Fruit fly (Drosophila melanogaster) whole organism, wandering third instar larva: ENCODE measurements around the gene betaTub65B.

Experiments
- CG32264 ChIP-seq: fragments of 200-800 bp; sonication (Bioruptor generic); optimal IDR thresholded peaks from 2 replicates; lab custom pipeline; 2016; ENCODE audit warnings: missing biosample characterization, missing genetic modification characterization
- CG9705 ChIP-seq: fragments of 200-800 bp; sonication (Bioruptor generic); optimal IDR thresholded peaks from 2 replicates; lab custom pipeline; 2018; ENCODE audit warnings: missing biosample characterization, mild to moderate bottlenecking, missing genetic modification characterization
- CrebA ChIP-seq: fragments of 200-800 bp; sonication (Bioruptor generic); optimal IDR thresholded peaks from 2 replicates; lab custom pipeline; 2016; ENCODE audit warnings: missing biosample characterization, mild to moderate bottlenecking, missing genetic modification characterization, borderline replicate concordance
- Dfd ChIP-seq: fragments of >200 bp; optimal IDR thresholded peaks from 2 replicates; lab custom pipeline; 2017; ENCODE audit warnings: missing biosample characterization, missing genetic modification characterization
- Dif ChIP-seq: fragments of 200-275, 200-300 bp; sonication (Bioruptor generic); optimal IDR thresholded peaks from 2 replicates; lab custom pipeline; 2018; ENCODE audit warnings: missing biosample characterization, missing genetic modification characterization; ENCODE audit not compliant: partially characterized antibody
- GATAd ChIP-seq: sonication (Bioruptor generic); optimal IDR thresholded peaks from 2 replicates; lab custom pipeline; 2016; ENCODE audit warnings: missing biosample characterization, missing genetic modification characterization
- HLH106 ChIP-seq: fragments of 200-800 bp; optimal IDR thresholded peaks from 3 replicates; lab custom pipeline; 2019; ENCODE audit warnings: missing biosample characterization, mild to moderate bottlenecking, missing genetic modification characterization, moderate library complexity
- Hnf4 ChIP-seq: fragments of 200-800 bp; sonication (Bioruptor generic); optimal IDR thresholded peaks from 2 replicates; lab custom pipeline; 2016; ENCODE audit warnings: missing biosample characterization, mild to moderate bottlenecking, missing genetic modification characterization
- Hr78 ChIP-seq: fragments of >200 bp; optimal IDR thresholded peaks from 2 replicates; lab custom pipeline; 2017; ENCODE audit warnings: missing biosample characterization, missing genetic modification characterization
- Hr83 ChIP-seq: fragments of 200-300 bp; sonication (Bioruptor generic); optimal IDR thresholded peaks from 2 replicates; lab custom pipeline; 2016; ENCODE audit warnings: missing biosample characterization, mild to moderate bottlenecking, missing genetic modification characterization, moderate library complexity; ENCODE audit not compliant: poor library complexity, severe bottlenecking
- Jra ChIP-seq: sonication (Bioruptor generic); optimal IDR thresholded peaks from 2 replicates; lab custom pipeline; 2016; ENCODE audit warnings: missing biosample characterization, missing genetic modification characterization
- Mio ChIP-seq: sonication (Bioruptor generic); optimal IDR thresholded peaks from 2 replicates; lab custom pipeline; 2016; ENCODE audit warnings: missing biosample characterization, missing genetic modification characterization
- Myc ChIP-seq: fragments of >200 bp; optimal IDR thresholded peaks from 2 replicates; lab custom pipeline; 2017
- N ChIP-seq: fragments of >200 bp; optimal IDR thresholded peaks from 2 replicates; lab custom pipeline; 2018; ENCODE audit warnings: missing biosample characterization, missing external identifiers, missing genetic modification characterization
- OdsH ChIP-seq: fragments of 200-800 bp; sonication (Bioruptor generic); optimal IDR thresholded peaks from 2 replicates; lab custom pipeline; 2016; ENCODE audit warnings: missing biosample characterization, mild to moderate bottlenecking, missing genetic modification characterization
- Sp1 ChIP-seq: fragments of 200-800 bp; sonication (Bioruptor generic); optimal IDR thresholded peaks from 3 replicates; lab custom pipeline; 2019; ENCODE audit warnings: missing biosample characterization, mild to moderate bottlenecking, missing genetic modification characterization, moderate library complexity
- Vsx2 ChIP-seq: fragments of 200-300, 225-300 bp; sonication (Bioruptor generic); optimal IDR thresholded peaks from 2 replicates; lab custom pipeline; 2018; ENCODE audit warnings: missing biosample characterization, missing genetic modification characterization; ENCODE audit not compliant: partially characterized antibody
- br ChIP-seq: fragments of 200-800 bp; sonication (Bioruptor generic); optimal IDR thresholded peaks from 2 replicates; lab custom pipeline; 2016; ENCODE audit warnings: missing biosample characterization, missing genetic modification characterization
- brk ChIP-seq: fragments of 200-800 bp; sonication (Bioruptor generic); optimal IDR thresholded peaks from 2 replicates; lab custom pipeline; 2016; ENCODE audit warnings: missing biosample characterization, mild to moderate bottlenecking, missing genetic modification characterization
- dl ChIP-seq, 2 experiments: fragments of 175-275, 200-275 bp in 1 of 2; fragments of 200-275 bp in 1 of 2; sonication (Bioruptor generic); optimal IDR thresholded peaks; lab custom pipeline; 2018; ENCODE audit warnings: mild to moderate bottlenecking in 2 of 2, missing biosample characterization in 2 of 2, missing genetic modification characterization in 2 of 2, moderate library complexity in 2 of 2; ENCODE audit not compliant: partially characterized antibody in 2 of 2, insufficient read depth in 1 of 2
- dmrt93B ChIP-seq: fragments of 200-800 bp; sonication (Bioruptor generic); optimal IDR thresholded peaks from 2 replicates; lab custom pipeline; 2018; ENCODE audit warnings: missing biosample characterization, mild to moderate bottlenecking, missing genetic modification characterization
- dsf ChIP-seq: sonication (Bioruptor generic); optimal IDR thresholded peaks from 2 replicates; lab custom pipeline; 2016; ENCODE audit warnings: missing biosample characterization, missing genetic modification characterization, borderline replicate concordance
- ey ChIP-seq: fragments of 200-800 bp; sonication (Bioruptor generic); optimal IDR thresholded peaks from 2 replicates; lab custom pipeline; 2016; ENCODE audit warnings: missing biosample characterization, missing genetic modification characterization
- foxo ChIP-seq, 2 experiments: fragments of 200-800 bp; sonication (Bioruptor generic); optimal IDR thresholded peaks; 2 replicates in 1 of 2; 3 replicates in 1 of 2; lab custom pipeline; 2016 to 2017; ENCODE audit warnings: missing biosample characterization in 2 of 2, missing genetic modification characterization in 2 of 2
- fru ChIP-seq: fragments of 200-800 bp; sonication (Bioruptor generic); optimal IDR thresholded peaks from 3 replicates; lab custom pipeline; 2016; ENCODE audit warnings: missing biosample characterization, mild to moderate bottlenecking, missing genetic modification characterization
- h ChIP-seq: fragments of 200-800 bp; sonication (Bioruptor generic); optimal IDR thresholded peaks from 3 replicates; lab custom pipeline; 2016; ENCODE audit warnings: missing biosample characterization, mild to moderate bottlenecking, missing genetic modification characterization
- jim ChIP-seq: fragments of 175-275, 200-325 bp; sonication (Bioruptor generic); optimal IDR thresholded peaks from 2 replicates; lab custom pipeline; 2016; ENCODE audit warnings: missing biosample characterization, mild to moderate bottlenecking, missing genetic modification characterization
- lola ChIP-seq: fragments of >200 bp; optimal IDR thresholded peaks from 2 replicates; lab custom pipeline; 2017; ENCODE audit warnings: missing biosample characterization, missing genetic modification characterization
- psq ChIP-seq: fragments of 200-800 bp; sonication (Bioruptor generic); optimal IDR thresholded peaks from 3 replicates; lab custom pipeline; 2017; ENCODE audit warnings: missing biosample characterization, mild to moderate bottlenecking, missing genetic modification characterization, moderate library complexity
- rgr ChIP-seq: fragments of 200-800 bp; sonication (Bioruptor generic); optimal IDR thresholded peaks from 3 replicates; lab custom pipeline; 2016; ENCODE audit warnings: missing biosample characterization, mild to moderate bottlenecking, missing genetic modification characterization
- sage ChIP-seq: fragments of 200-800 bp; sonication (Bioruptor generic); optimal IDR thresholded peaks from 2 replicates; lab custom pipeline; 2016; ENCODE audit warnings: missing biosample characterization, mild to moderate bottlenecking, missing genetic modification characterization
- sv ChIP-seq: fragments of 200-800 bp; sonication (Bioruptor generic); optimal IDR thresholded peaks from 3 replicates; lab custom pipeline; 2016; ENCODE audit warnings: missing biosample characterization, missing genetic modification characterization
- tai ChIP-seq: sonication (Bioruptor generic); optimal IDR thresholded peaks from 2 replicates; lab custom pipeline; 2016; ENCODE audit warnings: missing biosample characterization, missing genetic modification characterization
- usp ChIP-seq: fragments of >200 bp; optimal IDR thresholded peaks from 2 replicates; lab custom pipeline; 2017; ENCODE audit warnings: missing biosample characterization, missing genetic modification characterization
- woc ChIP-seq: sonication (Bioruptor generic); optimal IDR thresholded peaks from 2 replicates; lab custom pipeline; 2016; ENCODE audit warnings: missing biosample characterization, mild to moderate bottlenecking, missing genetic modification characterization

The betaTub65B gene

DNA sequence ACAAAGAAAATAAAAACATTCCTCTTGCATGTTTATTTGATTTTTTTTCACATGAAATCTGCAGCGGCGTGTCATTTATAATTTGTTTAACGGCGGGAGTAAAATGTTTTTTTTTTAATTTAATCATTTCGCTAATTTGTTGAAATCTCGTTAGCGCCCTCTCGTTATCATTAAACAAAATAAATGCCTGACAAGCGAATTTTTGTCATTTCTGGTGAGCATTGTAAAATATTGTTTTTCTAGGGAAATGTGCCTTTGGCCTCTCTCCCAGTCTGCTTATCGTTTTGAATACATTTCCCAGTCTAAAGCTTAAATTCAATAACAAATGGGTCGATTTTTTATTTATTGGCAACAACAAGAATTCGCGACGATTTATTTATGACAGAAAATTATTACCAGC lies 18.2 kb upstream of the betaTub65B start:
- peak; percentile 10 for TF ChIP-seq Sp1 (GFP tag; lab: Kevin White, UChicago)
- TF ChIP-seq CrebA (GFP tag; lab: Kevin White, UChicago), result no peak
- no peak for TF ChIP-seq foxo (GFP tag; optimal IDR thresholded peaks at IDR 0.05; lab: Kevin White, UChicago)
- TF ChIP-seq h (GFP tag; lab: Kevin White, UChicago), result no peak
- no peak for TF ChIP-seq brk (GFP tag; lab: Kevin White, UChicago)
- no peak for TF ChIP-seq br (GFP tag; lab: Kevin White, UChicago)
- no peak for TF ChIP-seq lola (GFP tag; lab: Kevin White, UChicago)

DNA sequence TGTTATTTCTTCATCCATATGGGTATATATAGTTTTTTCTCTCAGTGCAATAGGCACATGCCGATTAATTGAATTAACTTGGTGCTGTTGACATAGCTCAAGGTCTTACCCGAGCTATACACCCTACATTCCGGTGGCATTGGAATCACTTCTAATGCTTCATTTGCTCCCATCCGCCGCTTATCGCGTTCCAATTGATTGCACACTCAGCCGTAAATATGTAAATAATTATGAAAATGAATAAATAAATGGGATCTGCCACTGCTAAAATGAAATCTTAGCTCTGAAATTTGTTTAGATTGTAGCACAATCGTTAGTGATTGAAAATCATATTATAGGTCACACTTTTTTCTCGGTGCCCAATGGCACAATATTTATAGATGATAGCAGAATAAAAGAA lies 13.6 kb upstream of the betaTub65B start:
- TF ChIP-seq OdsH (GFP tag; lab: Kevin White, UChicago) (no peak), woc (GFP tag; lab: Kevin White, UChicago) (no peak), dsf (GFP tag; lab: Kevin White, UChicago) (no peak), CrebA (GFP tag; lab: Kevin White, UChicago) (no peak), ey (GFP tag; lab: Kevin White, UChicago) (no peak), fru (GFP tag; lab: Kevin White, UChicago) (no peak), Hnf4 (no peak), dmrt93B (GFP tag; lab: Kevin White, UChicago) (no peak), sage (GFP tag; lab: Kevin White, UChicago) (no peak), Dif (GFP tag; lab: Kevin White, UChicago) (no peak), Myc (lab: Kevin White, UChicago) (no peak), dl (GFP tag; optimal IDR thresholded peaks at IDR 0.05; lab: Kevin White, UChicago; ENCODE audit: insufficient read depth in 1 of 2, partially characterized antibody in 2 of 2) (no peak)

DNA sequence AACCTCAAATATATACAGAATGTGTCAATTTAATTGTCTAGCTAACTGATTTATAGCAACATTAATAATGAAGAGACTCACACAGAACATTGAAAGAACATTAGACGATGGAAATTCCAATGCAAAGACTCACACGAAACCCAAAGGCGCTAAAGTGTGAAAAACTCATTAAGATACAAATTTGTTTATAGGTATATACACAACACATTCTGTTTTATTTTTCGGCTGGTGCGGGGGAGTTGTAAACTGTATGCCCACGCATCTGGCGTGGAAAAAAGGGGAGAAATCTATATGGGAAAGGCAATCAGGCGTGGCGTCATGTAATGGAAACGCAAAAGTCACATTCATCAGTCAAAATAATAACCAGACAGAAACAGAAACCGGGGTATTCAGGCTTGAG lies 10.9 kb upstream of the betaTub65B start:
- TF ChIP-seq GATAd (GFP tag; lab: Kevin White, UChicago), result no peak
- TF ChIP-seq Hr78 (GFP tag; lab: Kevin White, UChicago), result no peak
- TF ChIP-seq Dfd (GFP tag; lab: Kevin White, UChicago), result no peak
- no peak for TF ChIP-seq woc (GFP tag; lab: Kevin White, UChicago)
- TF ChIP-seq h (GFP tag; lab: Kevin White, UChicago), result no peak
- no peak for TF ChIP-seq brk (GFP tag; lab: Kevin White, UChicago)
- TF ChIP-seq dsf (GFP tag; lab: Kevin White, UChicago), result no peak
- no peak for TF ChIP-seq Mio (GFP tag; lab: Kevin White, UChicago)
- TF ChIP-seq OdsH (GFP tag; lab: Kevin White, UChicago), result no peak
- TF ChIP-seq Sp1 (GFP tag; lab: Kevin White, UChicago), result no peak
- TF ChIP-seq jim (GFP tag; lab: Kevin White, UChicago), result no peak

DNA sequence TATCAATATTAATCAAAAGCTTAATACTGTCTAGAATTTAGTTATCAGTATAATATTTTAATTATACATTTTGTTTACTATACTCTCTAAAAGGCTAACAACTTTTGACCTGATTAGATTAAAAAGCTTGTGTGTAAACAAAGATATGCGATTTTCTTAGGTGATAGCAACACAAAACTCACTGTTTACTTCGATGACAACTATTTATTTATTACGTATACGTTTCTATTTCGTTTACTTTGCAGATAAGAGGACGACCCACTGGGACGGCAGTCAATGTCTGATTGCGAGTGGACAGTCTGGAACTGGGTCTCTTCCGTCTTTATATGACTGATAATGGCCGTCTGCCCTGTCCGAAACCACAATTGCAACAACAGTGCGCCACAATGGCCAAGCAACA lies 7.7 kb upstream of the betaTub65B start:
- TF ChIP-seq OdsH (GFP tag; lab: Kevin White, UChicago), result no peak
- no peak for TF ChIP-seq h (GFP tag; lab: Kevin White, UChicago)
- TF ChIP-seq rgr (GFP tag; lab: Kevin White, UChicago), result peak; percentile 18
- TF ChIP-seq Vsx2, result no peak
- TF ChIP-seq, all 38 proteins: peak for 1

DNA sequence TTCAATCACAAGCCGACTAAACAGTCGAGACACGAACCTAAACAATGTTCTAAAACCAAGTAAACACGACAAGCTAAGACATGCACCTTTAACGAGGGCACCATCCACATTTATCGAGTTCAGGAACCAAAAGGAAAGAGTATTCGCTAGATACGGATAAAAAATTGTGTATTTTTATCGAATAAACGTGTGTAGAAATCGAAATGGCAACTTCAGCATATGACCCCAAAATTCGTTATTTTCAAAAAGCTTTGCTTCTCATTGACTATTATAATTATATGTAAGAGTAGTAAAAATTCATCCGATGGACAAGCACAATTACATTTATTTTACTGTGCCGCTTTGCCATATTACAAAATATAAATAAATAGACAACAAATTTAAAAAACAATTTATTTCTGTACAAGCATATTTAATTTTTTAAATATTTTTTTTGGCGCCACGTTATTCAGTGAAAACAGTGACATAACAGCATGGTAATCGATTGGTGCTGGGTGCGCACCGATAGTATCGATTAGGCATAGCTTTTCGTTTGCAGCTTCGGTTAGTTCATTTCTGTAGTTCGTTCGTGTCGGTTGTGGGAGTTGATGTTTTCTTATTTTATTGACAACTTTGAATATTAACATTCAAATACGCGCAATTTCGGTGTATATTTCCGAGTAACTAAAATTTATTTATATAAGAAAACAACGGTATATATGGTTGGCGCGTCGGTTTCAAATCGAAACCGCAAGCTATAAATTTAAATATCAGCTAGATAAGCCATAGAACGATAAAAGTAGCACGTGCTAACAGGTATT lies 19.8 kb downstream of the betaTub65B start, which contains the start of gene MCU:
Gene MCU, plus strand, starts transcription at position 561 of the 800 bp plus-strand sequence.
- no peak for TF ChIP-seq foxo (GFP tag; optimal IDR thresholded peaks at IDR 0.05; lab: Kevin White, UChicago)
- TF ChIP-seq Hr78 (GFP tag; lab: Kevin White, UChicago), result no peak
- TF ChIP-seq Myc (lab: Kevin White, UChicago), result peak; percentile 87
- TF ChIP-seq fru (GFP tag; lab: Kevin White, UChicago), result peak; percentile 13
- no peak for TF ChIP-seq ey (GFP tag; lab: Kevin White, UChicago)
- TF ChIP-seq dmrt93B (GFP tag; lab: Kevin White, UChicago), result no peak
- TF ChIP-seq CrebA (GFP tag; lab: Kevin White, UChicago), result no peak
- TF ChIP-seq Hnf4, result peak; percentile 33
- no peak for TF ChIP-seq br (GFP tag; lab: Kevin White, UChicago)
- peak; percentile 8 for TF ChIP-seq Dif (GFP tag; lab: Kevin White, UChicago)
- no peak for TF ChIP-seq lola (GFP tag; lab: Kevin White, UChicago)
- peak; percentile 79 for TF ChIP-seq brk (GFP tag; lab: Kevin White, UChicago)
- TF ChIP-seq h (GFP tag; lab: Kevin White, UChicago), result peak; percentile 22
- no peak for TF ChIP-seq sv (GFP tag; lab: Kevin White, UChicago)
- TF ChIP-seq tai (GFP tag; lab: Kevin White, UChicago), result peak; percentile 44
- no peak for TF ChIP-seq CG9705 (GFP tag; lab: Kevin White, UChicago)
- no peak for TF ChIP-seq GATAd (GFP tag; lab: Kevin White, UChicago)
- TF ChIP-seq woc (GFP tag; lab: Kevin White, UChicago), result no peak
- TF ChIP-seq HLH106 (tag; lab: Kevin White, UChicago), result no peak
- peak; percentile 70 for TF ChIP-seq Hr83 (GFP tag; lab: Kevin White, UChicago)
- TF ChIP-seq N (GFP tag; lab: Kevin White, UChicago), result no peak
- peak; percentile 34 for TF ChIP-seq rgr (GFP tag; lab: Kevin White, UChicago)
- no peak for TF ChIP-seq usp (GFP tag; lab: Kevin White, UChicago)
- peak; percentile 65 for TF ChIP-seq Jra
- TF ChIP-seq CG32264, result no peak
- TF ChIP-seq Sp1 (GFP tag; lab: Kevin White, UChicago), result no peak
- no peak for TF ChIP-seq psq (GFP tag; lab: Kevin White, UChicago)
- TF ChIP-seq Mio (GFP tag; lab: Kevin White, UChicago), result no peak
- no peak for TF ChIP-seq OdsH (GFP tag; lab: Kevin White, UChicago)
- TF ChIP-seq dl (GFP tag; optimal IDR thresholded peaks at IDR 0.05; lab: Kevin White, UChicago; ENCODE audit: insufficient read depth in 1 of 2, partially characterized antibody in 2 of 2), result no peak
